Worm (Caenorhabditis elegans): ENCODE measurements around the gene vab-15.

Gene vab-15

DNA sequence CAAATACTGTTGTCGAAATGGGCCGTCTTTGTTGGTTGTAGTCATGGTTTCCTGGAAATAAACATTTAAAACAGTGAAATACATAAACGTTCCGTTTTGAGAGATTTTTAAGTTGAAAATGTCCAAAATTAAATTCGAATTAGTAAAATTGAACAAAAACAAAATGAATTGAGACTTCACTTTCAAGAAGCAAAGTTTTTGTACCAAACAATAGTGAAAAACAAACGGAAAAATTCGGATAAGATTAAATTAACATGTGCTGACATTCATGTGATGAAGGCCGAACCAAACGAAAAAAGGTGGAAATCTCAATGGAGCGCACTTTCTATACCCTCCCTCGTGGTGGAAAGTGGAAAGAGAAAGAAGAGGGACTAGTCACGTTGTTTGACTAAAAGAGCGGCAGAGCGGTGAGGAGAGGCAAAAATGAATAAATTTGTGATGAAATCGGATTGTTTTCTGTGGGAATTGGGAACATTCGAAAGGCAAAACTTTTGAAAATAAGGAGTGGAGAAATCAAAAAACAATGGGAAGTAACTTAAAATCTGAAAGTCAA, 9.0 kb upstream of the vab-15 start, which contains the start of gene ipla-2 (continued):
- TF ChIP-seq madf-9 (GFP tag; conservative IDR thresholded peaks at IDR 0.05) (0 out of 2 replicates have a peak, but pooled peaks have one; percentile 38), aly-2 (tag; optimal IDR thresholded peaks at IDR 0.05) (no peak), ceh-62 (tag; optimal IDR thresholded peaks at IDR 0.05) (no peak), ztf-7 (tag; optimal IDR thresholded peaks at IDR 0.05) (peak; percentile 32), F44E2.7 (GFP tag; IDR thresholded peaks at IDR 0.05) (no peak), dve-1 (tag; optimal IDR thresholded peaks at IDR 0.05; ENCODE audit: insufficient read depth) (peak; percentile 72), nhr-25 (tag; optimal IDR thresholded peaks at IDR 0.05; ENCODE audit: borderline replicate concordance, insufficient read depth) (no peak), mdt-29 (GFP tag; IDR thresholded peaks at IDR 0.05) (no peak), spr-1 (tag; optimal IDR thresholded peaks at IDR 0.05) (no peak), mdl-1 (tag; optimal IDR thresholded peaks at IDR 0.05) (peak; percentile 58 to 96), nhr-76 (tag; optimal IDR thresholded peaks at IDR 0.05) (no peak), daf-8 (GFP tag; IDR thresholded peaks at IDR 0.05) (no peak), daf-16 (GFP tag; optimal IDR thresholded peaks at IDR 0.05) (no peak), daf-16 (tag; optimal IDR thresholded peaks at IDR 0.05) (peak; percentile 34), lir-3 (tag; optimal IDR thresholded peaks at IDR 0.05) (no peak), hlh-11 (tag; optimal IDR thresholded peaks at IDR 0.05) (peak; percentile 82), mxl-2 (GFP tag; conservative IDR thresholded peaks at IDR 0.05) (no peak), dmd-9 (GFP tag; IDR thresholded peaks at IDR 0.05) (no peak), lin-39 (tag; optimal IDR thresholded peaks at IDR 0.05) (no peak), gei-8 (GFP tag; optimal IDR thresholded peaks at IDR 0.05) (no peak), snpc-4 (tag; optimal IDR thresholded peaks at IDR 0.05) (no peak), cey-2 (tag; optimal IDR thresholded peaks at IDR 0.05; ENCODE audit: borderline replicate concordance, insufficient read depth) (no peak), vab-7 (GFP tag; IDR thresholded peaks at IDR 0.05) (no peak), daf-19 (GFP tag; conservative IDR thresholded peaks at IDR 0.05) (no peak), mep-1 (tag; optimal IDR thresholded peaks at IDR 0.05) (no peak), unc-130 (GFP tag; optimal IDR thresholded peaks at IDR 0.05) (no peak), madf-5 (GFP tag; IDR thresholded peaks at IDR 0.05) (no peak), zag-1 (tag; optimal IDR thresholded peaks at IDR 0.05) (no peak), nhr-6 (tag; optimal IDR thresholded peaks at IDR 0.05) (peak; percentile 67), T20F7.1 (GFP tag; optimal IDR thresholded peaks at IDR 0.05) (peak; percentile 17), fkh-10 (GFP tag; optimal IDR thresholded peaks at IDR 0.05) (peak; percentile 85), nhr-48 (tag; optimal IDR thresholded peaks at IDR 0.05) (no peak), ceh-32 (tag; optimal IDR thresholded peaks at IDR 0.05; ENCODE audit: poor library complexity) (no peak), R02D3.7 (tag; optimal IDR thresholded peaks at IDR 0.05) (no peak), F10B5.3 (tag; optimal IDR thresholded peaks at IDR 0.05) (no peak), egl-43 (GFP tag; IDR thresholded peaks at IDR 0.05) (no peak), pqm-1 (tag; optimal IDR thresholded peaks at IDR 0.05) (no peak), fos-1 (tag; optimal IDR thresholded peaks at IDR 0.05) (no peak), lin-38 (GFP tag; IDR thresholded peaks at IDR 0.05) (peak; percentile 86), zip-2 (tag; optimal IDR thresholded peaks at IDR 0.05) (no peak), dmd-8 (GFP tag; IDR thresholded peaks at IDR 0.05) (no peak), ztf-11 (tag; optimal IDR thresholded peaks at IDR 0.05) (no peak), hmg-1.1 (GFP tag; IDR thresholded peaks at IDR 0.05) (peak; percentile 64), arid-1 (GFP tag; conservative IDR thresholded peaks at IDR 0.05) (no peak), zip-11 (GFP tag; IDR thresholded peaks at IDR 0.05) (no peak), nhr-102 (tag; optimal IDR thresholded peaks at IDR 0.05) (no peak), ZK337.2 (GFP tag; IDR thresholded peaks at IDR 0.05) (no peak), snpc-1.2 (GFP tag; IDR thresholded peaks at IDR 0.05) (no peak), skn-1 (tag; optimal IDR thresholded peaks at IDR 0.05) (no peak), ceh-44 (GFP tag; IDR thresholded peaks at IDR 0.05) (no peak), F49E8.2 (tag; optimal IDR thresholded peaks at IDR 0.05; ENCODE audit: borderline replicate concordance) (no peak), lin-15B (tag; optimal IDR thresholded peaks at IDR 0.05) (no peak)
